Fruit fly (Drosophila melanogaster) whole organism, wandering third instar larva: ENCODE measurements around the gene CG5521.

Source experiments
- Myc ChIP-seq: fragments of >200 bp; optimal IDR thresholded peaks from 2 replicates; lab custom pipeline; 2017
- OdsH ChIP-seq: fragments of 200-800 bp; sonication (Bioruptor generic); optimal IDR thresholded peaks from 2 replicates; lab custom pipeline; 2016; ENCODE audit warnings: missing biosample characterization, mild to moderate bottlenecking, missing genetic modification characterization
- pan ChIP-seq: fragments of >200 bp; optimal IDR thresholded peaks from 2 replicates; lab custom pipeline; 2017
- psq ChIP-seq: fragments of 200-800 bp; sonication (Bioruptor generic); optimal IDR thresholded peaks from 3 replicates; lab custom pipeline; 2017; ENCODE audit warnings: missing biosample characterization, mild to moderate bottlenecking, missing genetic modification characterization, moderate library complexity
- rgr ChIP-seq: fragments of 200-800 bp; sonication (Bioruptor generic); optimal IDR thresholded peaks from 3 replicates; lab custom pipeline; 2016; ENCODE audit warnings: missing biosample characterization, mild to moderate bottlenecking, missing genetic modification characterization
- tai ChIP-seq: sonication (Bioruptor generic); optimal IDR thresholded peaks from 2 replicates; lab custom pipeline; 2016; ENCODE audit warnings: missing biosample characterization, missing genetic modification characterization
- usp ChIP-seq: fragments of >200 bp; optimal IDR thresholded peaks from 2 replicates; lab custom pipeline; 2017; ENCODE audit warnings: missing biosample characterization, missing genetic modification characterization

dm6 chr3R:26954020-26954672 lies 12.6 kb upstream of the CG5521 start:
- TF ChIP-seq psq (GFP tag; lab: Kevin White, UChicago) (peak; percentile 100), usp (GFP tag; lab: Kevin White, UChicago) (no peak), Myc (lab: Kevin White, UChicago) (no peak), pan (lab: Kevin White, UChicago) (no peak), rgr (GFP tag; lab: Kevin White, UChicago) (peak; percentile 89), OdsH (GFP tag; lab: Kevin White, UChicago) (peak; percentile 89), tai (GFP tag; lab: Kevin White, UChicago) (peak; percentile 18)
